1 fruit fly cellular context compared by ENCODE assay signal in genomic region chr3R:11243951-11244660, dm6.
TF ChIP-seq lines count a peak whose summit lies in the region.

TSS of gene CG17734 (minus strand) at chr3R:11243999.
TSS of gene CG5214 (plus strand) at chr3R:11244302.

TF ChIP-seq in whole organism, embryonic, 481 proteins besides CTCF, POLR2A, EP300 and RAD21 (continued from another document):
- TF ChIP-seq chinmo (GFP tag; IDR thresholded peaks at IDR 0.05; lab: Robert Waterston, UW; ENCODE audit: partially characterized antibody), result 0 out of 4 replicates have a peak, but pooled peaks have one; percentile 27
- no peak for TF ChIP-seq CG13296 (GFP tag; optimal IDR thresholded peaks at IDR 0.05; lab: Kevin White, UChicago)
- peak; percentile 12 for TF ChIP-seq CG5245 (GFP tag; optimal IDR thresholded peaks at IDR 0.05; lab: Kevin White, UChicago)
- peak; percentile 82 for TF ChIP-seq Scr (GFP tag; IDR thresholded peaks at IDR 0.05; lab: Robert Waterston, UW; ENCODE audit: partially characterized antibody)
- TF ChIP-seq CG13624 (GFP tag; optimal IDR thresholded peaks at IDR 0.05; lab: Kevin White, UChicago), result peak; percentile 23
- no peak for TF ChIP-seq CG11695 (GFP tag; IDR thresholded peaks at IDR 0.05; lab: Robert Waterston, UW)
- peak; percentile 79 for TF ChIP-seq Ets65A (GFP tag; lab: Kevin White, UChicago)
- no peak for TF ChIP-seq lmd (GFP tag; IDR thresholded peaks at IDR 0.05; lab: Robert Waterston, UW)
- no peak for TF ChIP-seq CG18262 (tag; optimal IDR thresholded peaks at IDR 0.05; lab: Kevin White, UChicago)
- TF ChIP-seq NC2α (GFP tag; optimal IDR thresholded peaks at IDR 0.05; lab: Kevin White, UChicago), result no peak
- no peak for TF ChIP-seq CG7271 (tag; optimal IDR thresholded peaks at IDR 0.05; lab: Kevin White, UChicago)
- peak; percentile 24 for TF ChIP-seq CG3995 (GFP tag; optimal IDR thresholded peaks at IDR 0.05; lab: Kevin White, UChicago)
- TF ChIP-seq zf30C (GFP tag; optimal IDR thresholded peaks at IDR 0.05; lab: Kevin White, UChicago), result no peak
- no peak for TF ChIP-seq dan (GFP tag; IDR thresholded peaks at IDR 0.05; lab: Robert Waterston, UW)
- no peak for TF ChIP-seq Spps (tag; optimal IDR thresholded peaks at IDR 0.05; lab: Kevin White, UChicago)
- TF ChIP-seq crp (GFP tag; optimal IDR thresholded peaks at IDR 0.05; lab: Kevin White, UChicago), result peak in 1 of 2 experiments; percentile 72
- TF ChIP-seq Doc3 (GFP tag; IDR thresholded peaks at IDR 0.05; lab: Robert Waterston, UW; ENCODE audit: partially characterized antibody), result peak; percentile 80
- no peak for TF ChIP-seq CG12942 (GFP tag; optimal IDR thresholded peaks at IDR 0.05; lab: Kevin White, UChicago)
- no peak for TF ChIP-seq NFAT (GFP tag; IDR thresholded peaks at IDR 0.05; lab: Robert Waterston, UW)
- no peak for TF ChIP-seq dati (GFP tag; IDR thresholded peaks at IDR 0.05; lab: Robert Waterston, UW)
- TF ChIP-seq HLH4C (GFP tag; IDR thresholded peaks at IDR 0.05; lab: Robert Waterston, UW; ENCODE audit: partially characterized antibody), result peak; percentile 58; the same call in 2 of the 3 replicates
- 0 out of 2 replicates have a peak, but pooled peaks have one; percentile 5 for TF ChIP-seq ranshi (GFP tag; IDR thresholded peaks at IDR 0.05; lab: Robert Waterston, UW)
- no peak for TF ChIP-seq CG6175 (GFP tag; IDR thresholded peaks at IDR 0.05; lab: Robert Waterston, UW)
- TF ChIP-seq CG1792 (GFP tag; optimal IDR thresholded peaks at IDR 0.05; lab: Kevin White, UChicago), result peak; percentile 24
- TF ChIP-seq HLH54F (GFP tag; optimal IDR thresholded peaks at IDR 0.05; lab: Kevin White, UChicago), result peak; percentile 51
- TF ChIP-seq CG8290 (GFP tag; optimal IDR thresholded peaks at IDR 0.05; lab: Kevin White, UChicago), result peak; percentile 33
- no peak for TF ChIP-seq CG8290 (tag; optimal IDR thresholded peaks at IDR 0.05; lab: Kevin White, UChicago)
- no peak for TF ChIP-seq CG7928 (GFP tag; optimal IDR thresholded peaks at IDR 0.05; lab: Kevin White, UChicago)
- peak; percentile 69; the same call in 2 of the 3 replicates for TF ChIP-seq Opbp (GFP tag; IDR thresholded peaks at IDR 0.05; lab: Robert Waterston, UW; ENCODE audit: partially characterized antibody)
- no peak for TF ChIP-seq CG6791 (GFP tag; IDR thresholded peaks at IDR 0.05; lab: Robert Waterston, UW; ENCODE audit: partially characterized antibody)
- TF ChIP-seq insv (GFP tag; optimal IDR thresholded peaks at IDR 0.05; lab: Kevin White, UChicago), result no peak
- peak; percentile 76 for TF ChIP-seq CG9797 (GFP tag; optimal IDR thresholded peaks at IDR 0.05; lab: Kevin White, UChicago)
- TF ChIP-seq sd (tag; optimal IDR thresholded peaks at IDR 0.05; lab: Kevin White, UChicago), result no peak
